Fruit fly (Drosophila melanogaster): ENCODE measurements around the gene BBS5.

The BBS5 gene

dm6 chr3R:4775371-4775770 is 40.7 kb upstream of the BBS5 start (continued):
- peak; percentile 38 for TF ChIP-seq Hr3 (GFP tag; optimal IDR thresholded peaks at IDR 0.05)
- peak; percentile 20 for TF ChIP-seq CG4424 (GFP tag; optimal IDR thresholded peaks at IDR 0.05)
- TF ChIP-seq CG13894 (tag; optimal IDR thresholded peaks at IDR 0.05): no peak
- peak; percentile 34 for TF ChIP-seq CG3995 (GFP tag; optimal IDR thresholded peaks at IDR 0.05)
- peak; percentile 79 for TF ChIP-seq CG4617 (GFP tag; optimal IDR thresholded peaks at IDR 0.05; ENCODE audit: borderline replicate concordance)
- peak; percentile 24 for TF ChIP-seq mam (GFP tag; optimal IDR thresholded peaks at IDR 0.05)

DNA sequence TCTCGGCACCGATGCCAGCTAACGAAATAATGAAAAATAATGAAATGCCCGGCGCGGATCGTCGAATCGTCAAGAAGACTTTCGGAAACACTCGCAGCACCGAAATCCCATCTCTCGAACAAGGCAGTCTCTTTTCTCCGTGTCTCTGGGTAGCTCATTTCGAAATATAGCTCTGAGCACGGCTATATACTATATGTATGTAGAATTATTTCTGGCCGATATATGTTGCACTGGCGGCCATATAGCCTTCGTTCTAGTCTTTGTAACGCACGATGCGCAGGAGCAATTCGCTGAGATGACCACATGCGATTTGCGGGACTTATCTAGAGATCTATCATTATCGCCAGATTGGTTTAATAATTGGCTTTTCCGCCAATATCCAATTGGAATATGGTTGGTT is 35.9 kb upstream of the BBS5 start, which contains the start of gene CG14655:
CG14655 (minus strand) TSS at position 41 of the 400 bp plus-strand sequence.
- TF ChIP-seq Drgx (GFP tag; IDR thresholded peaks at IDR 0.05) (no peak), CG15269 (tag; optimal IDR thresholded peaks at IDR 0.05) (no peak), Elba2 (GFP tag; optimal IDR thresholded peaks at IDR 0.05) (peak; percentile 1), eve (GFP tag; optimal IDR thresholded peaks at IDR 0.05) (no peak), Mrtf (GFP tag; IDR thresholded peaks at IDR 0.05) (no peak), unc-4 (GFP tag; IDR thresholded peaks at IDR 0.05; ENCODE audit: partially characterized antibody) (no peak), Nf-YC (tag; optimal IDR thresholded peaks at IDR 0.05) (no peak), B-H2 (GFP tag; optimal IDR thresholded peaks at IDR 0.05) (no peak), mld (GFP tag; IDR thresholded peaks at IDR 0.05; ENCODE audit: partially characterized antibody) (no peak), Trl (optimal IDR thresholded peaks at IDR 0.05) (peak in 1 of 2 experiments; percentile 14), Trl (GFP tag; optimal IDR thresholded peaks at IDR 0.05) (no peak), al (GFP tag; IDR thresholded peaks at IDR 0.05) (no peak), Ets65A (GFP tag) (peak; percentile 71), CG12744 (GFP tag; optimal IDR thresholded peaks at IDR 0.05) (no peak), CG2712 (tag; optimal IDR thresholded peaks at IDR 0.05) (no peak), vnd (GFP tag; IDR thresholded peaks at IDR 0.05; ENCODE audit: partially characterized antibody) (no peak), chinmo (GFP tag; IDR thresholded peaks at IDR 0.05; ENCODE audit: partially characterized antibody) (0 out of 4 replicates have a peak, but pooled peaks have one; percentile 68), Oli (tag; optimal IDR thresholded peaks at IDR 0.05) (no peak), CG15696 (tag; optimal IDR thresholded peaks at IDR 0.05) (no peak), CG2120 (GFP tag; optimal IDR thresholded peaks at IDR 0.05) (no peak), Xrp1 (GFP tag; IDR thresholded peaks at IDR 0.05) (no peak), CG17385 (GFP tag; optimal IDR thresholded peaks at IDR 0.05) (no peak), CG10321 (GFP tag; IDR thresholded peaks at IDR 0.05) (0 out of 2 replicates have a peak, but pooled peaks have one; percentile 8), CG9932 (GFP tag; IDR thresholded peaks at IDR 0.05) (no peak), kay (GFP tag; optimal IDR thresholded peaks at IDR 0.05) (no peak), CG17912 (GFP tag; optimal IDR thresholded peaks at IDR 0.05) (no peak), row (GFP tag; IDR thresholded peaks at IDR 0.05) (0 out of 3 replicates have a peak, but pooled peaks have one; percentile 5), hb (GFP tag; IDR thresholded peaks at IDR 0.05; ENCODE audit: partially characterized antibody) (no peak), CG14710 (tag; optimal IDR thresholded peaks at IDR 0.05) (no peak), CG1792 (GFP tag; optimal IDR thresholded peaks at IDR 0.05) (no peak), Xbp1 (GFP tag; optimal IDR thresholded peaks at IDR 0.05) (no peak), Hr3 (GFP tag; optimal IDR thresholded peaks at IDR 0.05) (no peak), CG14014 (GFP tag; IDR thresholded peaks at IDR 0.05) (no peak)

DNA sequence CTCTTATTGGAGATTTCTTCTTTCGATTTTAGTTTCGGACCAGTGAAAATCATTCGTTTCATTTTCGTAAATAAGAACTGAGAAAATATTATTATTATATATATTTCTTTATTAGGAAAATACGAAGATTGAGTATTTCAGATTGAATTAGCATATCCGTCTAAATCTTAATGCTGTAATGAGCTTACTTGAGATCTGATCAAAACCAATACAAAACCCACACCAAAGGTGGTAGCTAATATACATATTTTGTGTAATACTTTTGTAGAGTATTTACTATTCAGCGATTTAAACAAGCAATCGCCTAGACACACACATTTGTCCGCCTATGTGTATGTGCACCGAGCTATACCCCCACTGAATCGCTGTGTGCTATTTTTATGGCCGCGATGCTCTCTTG is 35.4 kb upstream of the BBS5 start:
- TF ChIP-seq Kr (GFP tag; optimal IDR thresholded peaks at IDR 0.05): no peak
- TF ChIP-seq D19A (tag; optimal IDR thresholded peaks at IDR 0.05): peak; percentile 92
- TF ChIP-seq repo (GFP tag; optimal IDR thresholded peaks at IDR 0.05): no peak
- peak; percentile 11; the same call in 2 of the 3 replicates for TF ChIP-seq row (GFP tag; IDR thresholded peaks at IDR 0.05)
- TF ChIP-seq CG12219 (GFP tag; optimal IDR thresholded peaks at IDR 0.05): no peak
- TF ChIP-seq kay (GFP tag; optimal IDR thresholded peaks at IDR 0.05): no peak
- TF ChIP-seq jumu (GFP tag; optimal IDR thresholded peaks at IDR 0.05): no peak
- no peak for TF ChIP-seq B-H1 (GFP tag; IDR thresholded peaks at IDR 0.05)
- TF ChIP-seq CG32772 (GFP tag; IDR thresholded peaks at IDR 0.05): no peak
- peak; percentile 33 for TF ChIP-seq cg (GFP tag; optimal IDR thresholded peaks at IDR 0.05)
- no peak for TF ChIP-seq ase (GFP tag; IDR thresholded peaks at IDR 0.05)
